Fruit fly (Drosophila melanogaster) whole organism, embryonic: ENCODE data around the gene CG15473.

ENCODE experiments used
- CG12391 ChIP-seq: fragments of 200-800 bp; sonication (Bioruptor generic); optimal IDR thresholded peaks from 3 replicates; lab custom pipeline; 2018; ENCODE audit warnings: missing biosample characterization, mild to moderate bottlenecking, missing genetic modification characterization, moderate library complexity
- CG13123 ChIP-seq: fragments of 200-800 bp; sonication (Bioruptor generic); optimal IDR thresholded peaks from 2 replicates; lab custom pipeline; 2016; ENCODE audit warnings: missing biosample characterization, missing genetic modification characterization
- CG13775 ChIP-seq: fragments of 200-800 bp; sonication (Bioruptor generic); optimal IDR thresholded peaks from 3 replicates; lab custom pipeline; 2017; ENCODE audit warnings: missing biosample characterization, mild to moderate bottlenecking, missing genetic modification characterization
- CG14860 ChIP-seq: fragments of 200-800 bp; sonication (Bioruptor generic); IDR thresholded peaks from 3 replicates; pipeline ENCODE4 v1.3.6; 2022; ENCODE audit warnings: missing biosample characterization, missing genetic modification characterization; ENCODE audit not compliant: partially characterized antibody
- CG15269 ChIP-seq: fragments of 200-800 bp; sonication (Bioruptor generic); optimal IDR thresholded peaks from 2 replicates; lab custom pipeline; 2018; ENCODE audit warnings: missing biosample characterization, mild to moderate bottlenecking, missing genetic modification characterization, moderate library complexity
- CG15514 ChIP-seq: fragments of 200-800 bp; sonication (Bioruptor generic); optimal IDR thresholded peaks from 3 replicates; lab custom pipeline; 2017; ENCODE audit warnings: missing biosample characterization, missing genetic modification characterization, mild to moderate bottlenecking, moderate library complexity, missing genetic modification reagents
- CG17568 ChIP-seq: fragments of 200-800 bp; sonication (Bioruptor generic); optimal IDR thresholded peaks from 2 replicates; lab custom pipeline; 2018; ENCODE audit warnings: missing biosample characterization, mild to moderate bottlenecking, missing genetic modification characterization, moderate library complexity
- CG18262 ChIP-seq: fragments of 200-800 bp; optimal IDR thresholded peaks from 3 replicates; lab custom pipeline; 2019; ENCODE audit warnings: missing biosample characterization, mild to moderate bottlenecking, missing genetic modification characterization, moderate library complexity
- CG18619 ChIP-seq: fragments of 200-800 bp; sonication (Bioruptor generic); optimal IDR thresholded peaks from 3 replicates; lab custom pipeline; 2017; ENCODE audit warnings: missing biosample characterization, mild to moderate bottlenecking, missing genetic modification characterization
- CG2712 ChIP-seq: fragments of 200-800 bp; optimal IDR thresholded peaks from 3 replicates; lab custom pipeline; 2019; ENCODE audit warnings: missing biosample characterization, mild to moderate bottlenecking, missing genetic modification characterization, moderate library complexity
- CG4707 ChIP-seq: fragments of 200-800 bp; sonication (Bioruptor generic); optimal IDR thresholded peaks from 2 replicates; lab custom pipeline; 2018; ENCODE audit warnings: missing biosample characterization, mild to moderate bottlenecking, missing genetic modification characterization, moderate library complexity
- CG6272 ChIP-seq: fragments of 200-800 bp; sonication (Bioruptor generic); IDR thresholded peaks from 2 replicates; pipeline ENCODE4 v1.3.6; 2022; ENCODE audit warnings: missing biosample characterization, missing genetic modification characterization
- CG6654 ChIP-seq: fragments of 200-800 bp; sonication (Bioruptor generic); optimal IDR thresholded peaks from 2 replicates; lab custom pipeline; 2017; ENCODE audit warnings: missing biosample characterization, mild to moderate bottlenecking, missing genetic modification characterization
- CG6813 ChIP-seq: fragments of 200-800 bp; sonication (Bioruptor generic); optimal IDR thresholded peaks from 2 replicates; lab custom pipeline; 2017; ENCODE audit warnings: missing biosample characterization, missing genetic modification characterization, mild to moderate bottlenecking, moderate library complexity, missing genetic modification reagents
- CG9437 ChIP-seq: fragments of 200-800 bp; sonication (Bioruptor generic); optimal IDR thresholded peaks from 2 replicates; lab custom pipeline; 2018; ENCODE audit warnings: missing biosample characterization, mild to moderate bottlenecking, missing genetic modification characterization
- CrebB ChIP-seq: fragments of 200-800 bp; sonication (Bioruptor generic); optimal IDR thresholded peaks from 3 replicates; lab custom pipeline; 2018; ENCODE audit warnings: missing biosample characterization, mild to moderate bottlenecking, missing genetic modification characterization
- Dek ChIP-seq: fragments of 200-800 bp; sonication (Bioruptor generic); optimal IDR thresholded peaks from 3 replicates; lab custom pipeline; 2019; ENCODE audit warnings: missing biosample characterization, mild to moderate bottlenecking, missing genetic modification characterization, moderate library complexity
- Dref ChIP-seq: fragments of 200-800 bp; sonication (Bioruptor generic); IDR thresholded peaks from 2 replicates; pipeline ENCODE4 v1.3.6; 2022; ENCODE audit warnings: missing biosample characterization, missing genetic modification characterization
- Ets65A ChIP-seq: fragments of 200-800 bp; sonication (Bioruptor generic); peaks from one replicate; lab custom pipeline; 2016; ENCODE audit warnings: missing biosample characterization, missing genetic modification characterization
- Fer1 ChIP-seq: fragments of 200-800 bp; sonication (Bioruptor generic); optimal IDR thresholded peaks from 2 replicates; lab custom pipeline; 2017; ENCODE audit warnings: missing biosample characterization, mild to moderate bottlenecking, missing genetic modification characterization
- Fer3 ChIP-seq: fragments of 200-800 bp; sonication (Bioruptor generic); optimal IDR thresholded peaks from 2 replicates; lab custom pipeline; 2018; ENCODE audit warnings: missing biosample characterization, mild to moderate bottlenecking, missing genetic modification characterization, moderate library complexity
- HLH4C ChIP-seq: fragments of 200-800 bp; sonication (Bioruptor generic); IDR thresholded peaks from 3 replicates; pipeline ENCODE4 v1.3.6; 2022; ENCODE audit warnings: missing biosample characterization, missing genetic modification characterization; ENCODE audit not compliant: partially characterized antibody
- Hr39 ChIP-seq: fragments of >200 bp; optimal IDR thresholded peaks from 2 replicates; lab custom pipeline; 2017
- Hr51 ChIP-seq, 2 experiments: fragments of 200-800 bp; sonication (Bioruptor generic); optimal IDR thresholded peaks; 2 replicates in 1 of 2; 3 replicates in 1 of 2; lab custom pipeline; 2016 to 2018; ENCODE audit warnings: missing biosample characterization in 2 of 2, missing genetic modification characterization in 2 of 2, mild to moderate bottlenecking in 1 of 2, moderate library complexity in 1 of 2
- Hr78 ChIP-seq, 2 experiments: fragments of 200-800 bp in 1 of 2; fragments of >200 bp in 1 of 2; sonication (Bioruptor generic) in 1 of 2; optimal IDR thresholded peaks; 2 replicates each; lab custom pipeline; 2017 to 2019; ENCODE audit warnings: missing biosample characterization in 2 of 2, missing genetic modification characterization in 2 of 2, mild to moderate bottlenecking in 1 of 2, moderate library complexity in 1 of 2
- Nf-YC ChIP-seq: fragments of 200-800 bp; optimal IDR thresholded peaks from 3 replicates; lab custom pipeline; 2019; ENCODE audit warnings: missing biosample characterization, mild to moderate bottlenecking, missing genetic modification characterization, moderate library complexity
- Rx ChIP-seq: fragments of 200-800 bp; sonication (Bioruptor generic); IDR thresholded peaks from 2 replicates; pipeline ENCODE4 v1.3.6; 2022; ENCODE audit warnings: missing biosample characterization, missing genetic modification characterization
- Sry-δ ChIP-seq: fragments of 200-800 bp; sonication (Bioruptor generic); optimal IDR thresholded peaks from 2 replicates; lab custom pipeline; 2016; ENCODE audit warnings: missing biosample characterization, missing genetic modification characterization
- YL-1 ChIP-seq: fragments of 200-800 bp; sonication (Bioruptor generic); optimal IDR thresholded peaks from 3 replicates; lab custom pipeline; 2017; ENCODE audit warnings: missing biosample characterization, mild to moderate bottlenecking, missing genetic modification characterization
- bsh ChIP-seq, 2 experiments: fragments of 200-800 bp; sonication (Bioruptor generic); optimal IDR thresholded peaks; 2 replicates each; lab custom pipeline; 2017 to 2018; ENCODE audit warnings: mild to moderate bottlenecking in 2 of 2, missing biosample characterization in 2 of 2, missing genetic modification characterization in 2 of 2, moderate library complexity in 1 of 2
- da ChIP-seq: fragments of 200-800 bp; sonication (Bioruptor generic); optimal IDR thresholded peaks from 2 replicates; lab custom pipeline; 2016; ENCODE audit warnings: missing biosample characterization, missing genetic modification characterization
- dm ChIP-seq: fragments of 200-800 bp; sonication (Bioruptor generic); optimal IDR thresholded peaks from 3 replicates; lab custom pipeline; 2016; ENCODE audit warnings: missing biosample characterization, missing genetic modification characterization
- dysf ChIP-seq: fragments of 200-800 bp; sonication (Bioruptor generic); IDR thresholded peaks from 3 replicates; pipeline ENCODE4 v1.3.6; 2022; ENCODE audit warnings: missing biosample characterization, missing genetic modification characterization
- eyg ChIP-seq: fragments of 200-800 bp; sonication (Bioruptor generic); optimal IDR thresholded peaks from 3 replicates; lab custom pipeline; 2016; ENCODE audit warnings: missing biosample characterization, missing genetic modification characterization
- gcm2 ChIP-seq: fragments of 200-800 bp; sonication (Bioruptor generic); optimal IDR thresholded peaks from 2 replicates; lab custom pipeline; 2016; ENCODE audit warnings: missing biosample characterization, missing genetic modification characterization
- grau ChIP-seq: fragments of 200-800 bp; optimal IDR thresholded peaks from 3 replicates; lab custom pipeline; 2019; ENCODE audit warnings: missing biosample characterization, mild to moderate bottlenecking, missing genetic modification characterization, moderate library complexity
- inv ChIP-seq: fragments of 200-800 bp; sonication (Bioruptor generic); IDR thresholded peaks from 2 replicates; pipeline ENCODE4 v1.3.6; 2022; ENCODE audit warnings: missing biosample characterization, missing genetic modification characterization; ENCODE audit not compliant: partially characterized antibody
- lab ChIP-seq: fragments of 200-800 bp; sonication (Bioruptor generic); optimal IDR thresholded peaks from 3 replicates; lab custom pipeline; 2017; ENCODE audit warnings: missing biosample characterization, missing genetic modification characterization, mild to moderate bottlenecking, moderate library complexity, missing genetic modification reagents
- nerfin-2 ChIP-seq: fragments of 200-800 bp; sonication (Bioruptor generic); IDR thresholded peaks from 2 replicates; pipeline ENCODE4 v1.3.6; 2022; ENCODE audit warnings: missing biosample characterization, missing genetic modification characterization; ENCODE audit not compliant: partially characterized antibody
- oc ChIP-seq: fragments of 200-800 bp; sonication (Bioruptor generic); optimal IDR thresholded peaks from 2 replicates; lab custom pipeline; 2018; ENCODE audit warnings: missing biosample characterization, mild to moderate bottlenecking, missing genetic modification characterization, moderate library complexity
- p53 ChIP-seq: fragments of 200-800 bp; sonication (Bioruptor generic); optimal IDR thresholded peaks from 2 replicates; lab custom pipeline; 2016; ENCODE audit warnings: missing biosample characterization, missing genetic modification characterization
- pb ChIP-seq: fragments of 200-800 bp; sonication (Bioruptor generic); optimal IDR thresholded peaks from 3 replicates; lab custom pipeline; 2016; ENCODE audit warnings: missing biosample characterization, missing genetic modification characterization
- row ChIP-seq: fragments of 200-800 bp; sonication (Bioruptor generic); IDR thresholded peaks from 3 replicates; pipeline ENCODE4 v1.3.6; 2022; ENCODE audit warnings: missing biosample characterization, missing genetic modification characterization
- sc ChIP-seq, 3 experiments: fragments of >200 bp in 2 of 3; fragments of 200-800 bp in 1 of 3; sonication (Bioruptor generic) in 1 of 3; optimal IDR thresholded peaks; 2 replicates in 2 of 3; 3 replicates in 1 of 3; lab custom pipeline; 2017; ENCODE audit warnings: mild to moderate bottlenecking in 1 of 3, missing biosample characterization in 1 of 3, missing genetic modification characterization in 1 of 3, missing genetic modification reagents in 1 of 3
- trh ChIP-seq: fragments of 200-800 bp; sonication (Bioruptor generic); optimal IDR thresholded peaks from 2 replicates; lab custom pipeline; 2016; ENCODE audit warnings: missing biosample characterization, missing genetic modification characterization
- unc-4 ChIP-seq: fragments of 200-800 bp; sonication (Bioruptor generic); IDR thresholded peaks from 2 replicates; pipeline ENCODE4 v1.3.6; 2022; ENCODE audit warnings: missing biosample characterization, missing genetic modification characterization; ENCODE audit not compliant: partially characterized antibody

Gene CG15473

dm6 chrX:4644768-4645167 is 9.5 kb downstream of the CG15473 start, which contains the start of gene CG3062:
TSS of gene CG3062 (minus strand) at chrX:4644868.
- TF ChIP-seq Hr78 (GFP tag; optimal IDR thresholded peaks at IDR 0.05; lab: Kevin White, UChicago) (no peak), oc (tag; lab: Kevin White, UChicago) (no peak), Hr51 (GFP tag; optimal IDR thresholded peaks at IDR 0.05; lab: Kevin White, UChicago) (no peak), CG13775 (GFP tag; lab: Kevin White, UChicago) (no peak), eyg (GFP tag; lab: Kevin White, UChicago) (no peak), grau (no peak), gcm2 (GFP tag; lab: Kevin White, UChicago) (no peak), CG6654 (GFP tag; lab: Kevin White, UChicago) (no peak)

dm6 chrX:4643887-4644286 is 10.4 kb downstream of the CG15473 start, which contains the start of gene CG3081:
TSS of gene CG3081 (minus strand) at chrX:4643987.
- TF ChIP-seq Ets65A (no peak), dm (no peak), CG9437 (GFP tag; lab: Kevin White, UChicago) (no peak), CG6813 (GFP tag; lab: Kevin White, UChicago) (no peak), Fer1 (GFP tag; lab: Kevin White, UChicago) (no peak), CG18262 (no peak), Sry-δ (GFP tag; lab: Kevin White, UChicago) (no peak), CG17568 (GFP tag; lab: Kevin White, UChicago) (no peak), CG13123 (GFP tag; lab: Kevin White, UChicago) (no peak), Dek (tag; lab: Kevin White, UChicago) (no peak), bsh (GFP tag; optimal IDR thresholded peaks at IDR 0.05; lab: Kevin White, UChicago) (no peak), Fer3 (tag; lab: Kevin White, UChicago) (no peak)

- TF ChIP-seq CG14860 (GFP tag; lab: Robert Waterston, UW) (peak; percentile 93), inv (GFP tag; lab: Robert Waterston, UW) (peak; percentile 60), p53 (GFP tag; lab: Kevin White, UChicago) (no peak), HLH4C (GFP tag; lab: Robert Waterston, UW) (peak; percentile 100), pb (GFP tag; lab: Kevin White, UChicago) (no peak), CG2712 (tag; lab: Kevin White, UChicago) (peak; percentile 25), CG4707 (GFP tag; lab: Kevin White, UChicago) (no peak), da (no peak), sc (optimal IDR thresholded peaks at IDR 0.05; lab: Kevin White, UChicago) (no peak), sc (GFP tag; optimal IDR thresholded peaks at IDR 0.05; lab: Kevin White, UChicago) (no peak), Rx (GFP tag; lab: Robert Waterston, UW) (no peak), unc-4 (peak; percentile 79), CG15269 (tag; lab: Kevin White, UChicago) (no peak), CG15514 (GFP tag; lab: Kevin White, UChicago) (peak; percentile 94), Hr39 (no peak), CrebB (tag; lab: Kevin White, UChicago) (no peak), row (GFP tag; lab: Robert Waterston, UW) (no peak), dysf (GFP tag; lab: Robert Waterston, UW) (no peak), Dref (peak; percentile 71), CG18619 (GFP tag; lab: Kevin White, UChicago) (no peak), CG12391 (tag; lab: Kevin White, UChicago) (no peak), nerfin-2 (GFP tag; lab: Robert Waterston, UW) (peak; percentile 97), CG6272 (no peak), YL-1 (GFP tag; lab: Kevin White, UChicago) (peak; percentile 11), dm (no peak), trh (no peak), lab (GFP tag; lab: Kevin White, UChicago) (no peak), Nf-YC (peak; percentile 33)
These were observed 18.3 kb downstream of the CG15473 start, which contains the start of the genes Alms1a and pon for dm6 chrX:4635856-4636486. TSS of gene Alms1a (minus strand) at chrX:4636004. TSS of gene pon (plus strand) at chrX:4636318.
